Worm (Caenorhabditis elegans) whole organism, L2 larva: ENCODE results near the gene T20D3.14.

Experiments used
- elt-3 ChIP-seq: sonication (generic microtip); optimal IDR thresholded peaks from 2 replicates; lab custom pipeline; 2017; ENCODE audit warnings: missing biosample characterization, missing genetic modification characterization
- nhr-25 ChIP-seq: fragments of 150-350 bp; sonication (generic microtip); optimal IDR thresholded peaks from 3 replicates; lab custom pipeline; 2014; ENCODE audit warnings: missing biosample characterization, missing genetic modification characterization

DNA sequence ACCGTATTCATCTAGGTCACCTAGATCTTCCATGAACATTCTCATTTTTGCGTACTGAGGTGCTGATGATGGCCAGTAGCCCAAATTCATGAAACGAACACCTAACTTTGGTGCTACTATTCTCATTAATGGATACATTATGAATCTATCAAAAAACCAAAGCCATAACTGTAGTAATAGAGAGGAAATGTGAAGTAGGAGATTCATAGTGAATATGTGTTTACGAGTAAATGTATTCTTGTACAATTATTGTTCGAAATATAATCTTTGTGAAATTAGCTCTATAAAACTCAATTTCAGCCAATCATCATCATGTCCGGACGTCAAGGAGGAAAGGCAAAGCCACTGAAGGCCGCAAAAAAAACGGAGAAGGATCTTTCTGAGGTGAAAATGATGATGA lies 16.6 kb downstream of the T20D3.14 start, which contains the start of the genes F49C12.11 and nemt-1:
- TF ChIP-seq elt-3 (tag; lab: Kevin White, UChicago) (no peak), nhr-25 (no peak)
